Worm (Caenorhabditis elegans): ENCODE measurements around the gene ceh-30.

ceh-30 gene

DNA sequence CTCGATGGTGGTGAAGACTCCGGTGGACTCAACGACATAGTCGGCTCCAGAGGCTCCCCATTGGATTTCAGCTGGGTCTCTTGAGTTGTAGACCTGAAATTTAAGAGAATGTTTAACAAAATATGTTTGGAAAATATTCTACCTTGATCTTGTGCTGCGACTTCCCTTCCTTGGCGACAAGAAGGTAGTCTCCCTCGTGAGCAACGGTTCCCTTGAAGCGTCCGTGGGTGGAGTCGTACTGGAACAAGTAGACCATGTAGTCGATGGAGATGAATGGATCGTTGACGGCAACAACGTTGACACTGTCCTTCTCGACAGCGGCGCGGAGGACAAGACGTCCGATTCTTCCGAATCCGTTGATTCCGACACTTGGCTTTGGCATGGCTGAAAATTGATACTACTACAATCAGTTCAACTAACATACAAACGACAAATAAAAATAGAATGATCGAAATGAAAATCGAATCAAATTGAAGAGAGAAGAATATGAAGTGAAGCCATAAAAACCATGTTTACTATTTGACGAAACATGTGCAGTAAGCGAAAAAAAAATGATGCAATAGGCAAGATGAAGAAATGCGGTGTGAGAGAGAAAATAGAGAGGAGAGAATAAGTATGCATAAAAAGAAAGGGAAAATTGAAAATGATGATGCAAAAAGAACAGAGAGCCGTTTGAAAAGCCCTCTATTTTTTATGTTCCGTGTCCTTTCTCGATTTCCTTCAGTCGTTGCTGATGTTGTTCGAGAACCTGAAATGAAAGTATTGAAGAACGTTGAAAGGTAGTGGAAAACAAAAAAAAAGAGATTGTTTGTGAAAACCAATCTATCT, 51.1 kb downstream of the ceh-30 start, which contains the start of gene gpd-2:
gpd-2 (minus strand) TSS at position 384 of the 828 bp plus-strand sequence.
- no peak for TF ChIP-seq dve-1 (tag; optimal IDR thresholded peaks at IDR 0.05)
- no peak for TF ChIP-seq pag-3 (tag; optimal IDR thresholded peaks at IDR 0.05; ENCODE audit: borderline replicate concordance)
- TF ChIP-seq ztf-16 (tag; optimal IDR thresholded peaks at IDR 0.05) = no peak
- TF ChIP-seq ceh-18 (tag; optimal IDR thresholded peaks at IDR 0.05) = no peak
- TF ChIP-seq K02D7.2 (tag; optimal IDR thresholded peaks at IDR 0.05) = no peak

Data from whole organism, late embryonic.